Worm (Caenorhabditis elegans) whole organism, L2 larva: ENCODE results near the gene R07B1.9.
A peak's percentile ranks its signal among the peaks of the same experiment; 100 is the strongest.

ENCODE experiments used
- C34F6.9 ChIP-seq: fragments of 150-350 bp; optimal IDR thresholded peaks from 2 replicates; lab custom pipeline; 2014; ENCODE audit warnings: missing biosample characterization, missing genetic modification characterization
- F13H6.1 ChIP-seq: sonication (generic microtip); optimal IDR thresholded peaks from 2 replicates; lab custom pipeline; 2016; ENCODE audit warnings: missing genetic modification characterization, missing compliant biosample characterization
- R02D3.7 ChIP-seq: fragments of 150-350 bp; optimal IDR thresholded peaks from 2 replicates; lab custom pipeline; 2014; ENCODE audit warnings: missing biosample characterization, missing genetic modification characterization
- Y55F3AM.14 ChIP-seq: fragments of 200-800 bp; sonication (Bioruptor generic); optimal IDR thresholded peaks from 2 replicates; lab custom pipeline; 2018; ENCODE audit warnings: mild to moderate bottlenecking, missing genetic modification characterization, missing compliant biosample characterization
- ZK546.5 ChIP-seq: sonication (generic microtip); optimal IDR thresholded peaks from 2 replicates; lab custom pipeline; 2017; ENCODE audit warnings: missing biosample characterization, missing genetic modification characterization
- alr-1 ChIP-seq: fragments of 150-350 bp; optimal IDR thresholded peaks from 2 replicates; lab custom pipeline; 2014; ENCODE audit warnings: missing biosample characterization, missing genetic modification characterization
- aly-2 ChIP-seq: fragments of 150-350 bp; optimal IDR thresholded peaks from 2 replicates; lab custom pipeline; 2014; ENCODE audit warnings: missing biosample characterization, missing genetic modification characterization
- ama-1 ChIP-seq: fragments of 150-350 bp; optimal IDR thresholded peaks from 2 replicates; lab custom pipeline; 2018; ENCODE audit warnings: inconsistent platforms
- blmp-1 ChIP-seq: sonication (generic microtip); optimal IDR thresholded peaks from 2 replicates; lab custom pipeline; 2017; ENCODE audit warnings: missing genetic modification characterization, mild to moderate bottlenecking, missing compliant biosample characterization, antibody characterized with exemption, moderate library complexity; ENCODE audit not compliant: insufficient read depth
- ceh-16 ChIP-seq: fragments of 150-350 bp; optimal IDR thresholded peaks from 2 replicates; lab custom pipeline; 2014; ENCODE audit warnings: missing biosample characterization, missing genetic modification characterization
- ceh-82 ChIP-seq: fragments of 150-350 bp; optimal IDR thresholded peaks from 2 replicates; lab custom pipeline; 2014; ENCODE audit warnings: missing biosample characterization, missing genetic modification characterization
- crh-2 ChIP-seq: sonication (generic microtip); optimal IDR thresholded peaks from 2 replicates; lab custom pipeline; 2017; ENCODE audit warnings: missing biosample characterization, missing genetic modification characterization
- dmd-4 ChIP-seq: sonication (generic microtip); optimal IDR thresholded peaks from 2 replicates; lab custom pipeline; 2017; ENCODE audit warnings: missing biosample characterization, missing genetic modification characterization
- egl-27 ChIP-seq: sonication (generic microtip); optimal IDR thresholded peaks from 3 replicates; lab custom pipeline; 2017; ENCODE audit warnings: missing biosample characterization, missing genetic modification reagents, missing genetic modification characterization
- elt-1 ChIP-seq: fragments of 150-350 bp; optimal IDR thresholded peaks from 2 replicates; lab custom pipeline; 2014; ENCODE audit warnings: missing biosample characterization, missing genetic modification characterization
- elt-3 ChIP-seq: sonication (generic microtip); optimal IDR thresholded peaks from 2 replicates; lab custom pipeline; 2017; ENCODE audit warnings: missing biosample characterization, missing genetic modification characterization
- fos-1 ChIP-seq: fragments of 150-350 bp; optimal IDR thresholded peaks from 2 replicates; lab custom pipeline; 2014; ENCODE audit warnings: missing biosample characterization, missing genetic modification characterization
- gmeb-1 ChIP-seq: fragments of 150-350 bp; optimal IDR thresholded peaks from 2 replicates; lab custom pipeline; 2014; ENCODE audit warnings: missing biosample characterization, missing genetic modification characterization
- lin-11 ChIP-seq: fragments of 150-350 bp; sonication (generic microtip); optimal IDR thresholded peaks from 2 replicates; lab custom pipeline; 2014; ENCODE audit warnings: missing biosample characterization, missing genetic modification characterization, inconsistent platforms, mixed read lengths
- lin-13 ChIP-seq: fragments of 150-350 bp; optimal IDR thresholded peaks from 2 replicates; lab custom pipeline; 2014; ENCODE audit warnings: missing biosample characterization, missing genetic modification reagents, missing genetic modification characterization
- lin-39 ChIP-seq: fragments of 150-350 bp; optimal IDR thresholded peaks from 2 replicates; lab custom pipeline; 2014; ENCODE audit warnings: missing biosample characterization, missing genetic modification reagents, missing genetic modification characterization
- lsy-2 ChIP-seq, 2 experiments: fragments of 150-350 bp in 1 of 2; sonication (generic microtip) in 1 of 2; optimal IDR thresholded peaks; 2 replicates each; lab custom pipeline; 2014 to 2017; ENCODE audit warnings: missing biosample characterization in 2 of 2, missing genetic modification characterization in 2 of 2
- mab-5 ChIP-seq: fragments of 150-350 bp; optimal IDR thresholded peaks from 2 replicates; lab custom pipeline; 2014; ENCODE audit warnings: missing biosample characterization, missing genetic modification characterization
- mbf-1 ChIP-seq: sonication (generic microtip); optimal IDR thresholded peaks from 2 replicates; lab custom pipeline; 2017; ENCODE audit warnings: missing biosample characterization, missing genetic modification characterization
- mdl-1 ChIP-seq, 2 experiments: fragments of 150-350 bp in 1 of 2; sonication (generic microtip) in 1 of 2; optimal IDR thresholded peaks; 2 replicates each; lab custom pipeline; 2017; ENCODE audit warnings: missing biosample characterization in 2 of 2, missing genetic modification characterization in 2 of 2
- nhr-10 ChIP-seq: sonication (generic microtip); optimal IDR thresholded peaks from 2 replicates; lab custom pipeline; 2017; ENCODE audit warnings: missing biosample characterization, missing genetic modification characterization
- nhr-11 ChIP-seq: fragments of 150-350 bp; optimal IDR thresholded peaks from 2 replicates; lab custom pipeline; 2014; ENCODE audit warnings: missing biosample characterization, missing genetic modification characterization
- nhr-12 ChIP-seq: fragments of 150-350 bp; optimal IDR thresholded peaks from 2 replicates; lab custom pipeline; 2014; ENCODE audit warnings: missing biosample characterization, missing genetic modification characterization
- nhr-129 ChIP-seq: fragments of 150-350 bp; optimal IDR thresholded peaks from 2 replicates; lab custom pipeline; 2014; ENCODE audit warnings: missing biosample characterization, missing genetic modification characterization
- nhr-21 ChIP-seq: fragments of 150-350 bp; optimal IDR thresholded peaks from 2 replicates; lab custom pipeline; 2014; ENCODE audit warnings: missing biosample characterization, missing genetic modification characterization
- nhr-23 ChIP-seq: fragments of 150-350 bp; optimal IDR thresholded peaks from 2 replicates; lab custom pipeline; 2014; ENCODE audit warnings: missing biosample characterization, missing genetic modification reagents, missing genetic modification characterization
- nhr-237 ChIP-seq: fragments of 150-350 bp; optimal IDR thresholded peaks from 2 replicates; lab custom pipeline; 2014; ENCODE audit warnings: missing biosample characterization, missing genetic modification characterization
- nhr-25 ChIP-seq: fragments of 150-350 bp; sonication (generic microtip); optimal IDR thresholded peaks from 3 replicates; lab custom pipeline; 2014; ENCODE audit warnings: missing biosample characterization, missing genetic modification characterization
- nhr-6 ChIP-seq: fragments of 150-350 bp; optimal IDR thresholded peaks from 2 replicates; lab custom pipeline; 2014; ENCODE audit warnings: missing biosample characterization, missing genetic modification characterization
- nhr-77 ChIP-seq: fragments of 150-350 bp; optimal IDR thresholded peaks from 2 replicates; lab custom pipeline; 2014; ENCODE audit warnings: missing biosample characterization, missing genetic modification characterization
- peb-1 ChIP-seq: fragments of 150-350 bp; optimal IDR thresholded peaks from 2 replicates; lab custom pipeline; 2014; ENCODE audit warnings: missing biosample characterization, missing genetic modification characterization
- sem-4 ChIP-seq: fragments of 150-350 bp; optimal IDR thresholded peaks from 2 replicates; lab custom pipeline; 2014; ENCODE audit warnings: missing biosample characterization, missing genetic modification reagents, missing genetic modification characterization
- skn-1 ChIP-seq: sonication (generic microtip); optimal IDR thresholded peaks from 2 replicates; lab custom pipeline; 2017; ENCODE audit warnings: missing biosample characterization, missing genetic modification characterization
- sma-3 ChIP-seq: sonication (generic microtip); optimal IDR thresholded peaks from 2 replicates; lab custom pipeline; 2016; ENCODE audit warnings: missing genetic modification reagents, missing genetic modification characterization, missing compliant biosample characterization
- sma-9 ChIP-seq, 2 experiments: fragments of 150-350 bp in 1 of 2; sonication (generic microtip) in 1 of 2; optimal IDR thresholded peaks; 2 replicates each; lab custom pipeline; 2014 to 2016; ENCODE audit warnings: missing genetic modification characterization in 2 of 2, mild to moderate bottlenecking in 1 of 2, missing biosample characterization in 1 of 2, missing compliant biosample characterization in 1 of 2, missing genetic modification reagents in 1 of 2, moderate library complexity in 1 of 2
- snpc-4 ChIP-seq: fragments of 150-350 bp; optimal IDR thresholded peaks from 2 replicates; lab custom pipeline; 2014; ENCODE audit warnings: missing biosample characterization, missing genetic modification characterization
- unc-39 ChIP-seq: fragments of 150-350 bp; optimal IDR thresholded peaks from 2 replicates; lab custom pipeline; 2014; ENCODE audit warnings: missing biosample characterization, missing genetic modification characterization
- unc-55 ChIP-seq: fragments of 150-350 bp; sonication (generic microtip); optimal IDR thresholded peaks from 3 replicates; lab custom pipeline; 2014; ENCODE audit warnings: missing biosample characterization, missing genetic modification reagents, missing genetic modification characterization
- unc-62 ChIP-seq: fragments of 150-350 bp; optimal IDR thresholded peaks from 2 replicates; lab custom pipeline; 2014; ENCODE audit warnings: missing biosample characterization, missing genetic modification reagents, missing genetic modification characterization
- zag-1 ChIP-seq: fragments of 150-350 bp; optimal IDR thresholded peaks from 2 replicates; lab custom pipeline; 2014; ENCODE audit warnings: missing biosample characterization, missing genetic modification characterization
- ztf-1 ChIP-seq: fragments of 200-800 bp; sonication (Bioruptor generic); conservative IDR thresholded peaks from 2 replicates; pipeline ENCODE4 v1.3.6; 2022; ENCODE audit warnings: missing genetic modification characterization, missing compliant biosample characterization
- ztf-11 ChIP-seq: sonication (generic microtip); optimal IDR thresholded peaks from 2 replicates; lab custom pipeline; 2017; ENCODE audit warnings: missing biosample characterization, missing genetic modification characterization
- ztf-4 ChIP-seq: fragments of 150-350 bp; optimal IDR thresholded peaks from 2 replicates; lab custom pipeline; 2014; ENCODE audit warnings: missing biosample characterization, missing genetic modification characterization

The R07B1.9 gene

ce11 chrX:9899426-9900131 lies 22.4 kb downstream of the R07B1.9 start, which contains the start of gene phf-34:
Gene phf-34 (minus strand): TSS chrX:9899476.
- TF ChIP-seq snpc-4: no peak
- TF ChIP-seq nhr-21 (tag; lab: Kevin White, UChicago): peak; percentile 17
- no peak for TF ChIP-seq dmd-4 (tag; lab: Kevin White, UChicago)
- TF ChIP-seq blmp-1: no peak
- no peak for TF ChIP-seq gmeb-1 (tag; lab: Kevin White, UChicago)
- TF ChIP-seq elt-1 (tag; lab: Kevin White, UChicago): no peak
- TF ChIP-seq elt-3: no peak
- TF ChIP-seq F13H6.1 (tag; lab: Kevin White, UChicago): peak; percentile 71
- peak; percentile 33 for TF ChIP-seq fos-1 (tag; lab: Kevin White, UChicago)
- no peak for TF ChIP-seq nhr-23
- no peak for TF ChIP-seq egl-27 (tag; lab: Kevin White, UChicago)
- no peak for TF ChIP-seq ztf-11
- peak; percentile 66 for TF ChIP-seq zag-1 (tag; lab: Kevin White, UChicago)
- no peak for TF ChIP-seq nhr-237 (tag; lab: Kevin White, UChicago)
- peak; percentile 37 for TF ChIP-seq lin-13
- no peak for TF ChIP-seq nhr-10 (tag; lab: Kevin White, UChicago)
- TF ChIP-seq sma-3 (GFP tag; lab: Kevin White, UChicago): no peak
- no peak for TF ChIP-seq ZK546.5 (tag; lab: Kevin White, UChicago)
- no peak for TF ChIP-seq skn-1
- TF ChIP-seq nhr-11 (tag; lab: Kevin White, UChicago): no peak
- TF ChIP-seq alr-1 (tag; lab: Kevin White, UChicago): no peak
- no peak for TF ChIP-seq ceh-16 (tag; lab: Kevin White, UChicago)
- peak; percentile 35 for TF ChIP-seq sma-9 (GFP tag; optimal IDR thresholded peaks at IDR 0.05; lab: Kevin White, UChicago)
- no peak for TF ChIP-seq sma-9 (tag; optimal IDR thresholded peaks at IDR 0.05; lab: Kevin White, UChicago)
- TF ChIP-seq unc-62 (GFP tag; lab: Kevin White, UChicago): no peak
- TF ChIP-seq ama-1 (lab: Kevin White, UChicago): no peak
- TF ChIP-seq nhr-25 (tag; lab: Kevin White, UChicago): peak; percentile 49
- no peak for TF ChIP-seq ztf-4 (tag; lab: Kevin White, UChicago)
- TF ChIP-seq C34F6.9: peak; percentile 65
- peak; percentile 9 for TF ChIP-seq lin-11 (tag; lab: Kevin White, UChicago)
- peak; percentile 67 for TF ChIP-seq crh-2 (tag; lab: Kevin White, UChicago)
- TF ChIP-seq unc-55 (GFP tag; lab: Kevin White, UChicago): peak; percentile 76
- TF ChIP-seq Y55F3AM.14 (GFP tag; lab: Kevin White, UChicago): no peak
- TF ChIP-seq R02D3.7 (tag; lab: Kevin White, UChicago): no peak
- no peak for TF ChIP-seq lin-39 (tag; lab: Kevin White, UChicago)
- no peak for TF ChIP-seq unc-39
- no peak for TF ChIP-seq nhr-6 (tag; lab: Kevin White, UChicago)
- peak in 1 of 2 experiments; percentile 58 for TF ChIP-seq lsy-2 (tag; optimal IDR thresholded peaks at IDR 0.05; lab: Kevin White, UChicago)
- no peak for TF ChIP-seq sem-4
- no peak for TF ChIP-seq ztf-1 (GFP tag; lab: Robert Waterston, UW)
- TF ChIP-seq mab-5: peak; percentile 12
- peak in 1 of 2 experiments; percentile 17 for TF ChIP-seq mdl-1 (tag; optimal IDR thresholded peaks at IDR 0.05; lab: Kevin White, UChicago)
- no peak for TF ChIP-seq peb-1 (tag; lab: Kevin White, UChicago)
- TF ChIP-seq aly-2: no peak
- no peak for TF ChIP-seq nhr-77
- no peak for TF ChIP-seq ceh-82
- peak; percentile 84 for TF ChIP-seq nhr-129 (tag; lab: Kevin White, UChicago)
- no peak for TF ChIP-seq nhr-12 (tag; lab: Kevin White, UChicago)
- TF ChIP-seq mbf-1 (tag; lab: Kevin White, UChicago): no peak
